Fruit fly (Drosophila melanogaster): ENCODE results near the gene CG11760.

DNA sequence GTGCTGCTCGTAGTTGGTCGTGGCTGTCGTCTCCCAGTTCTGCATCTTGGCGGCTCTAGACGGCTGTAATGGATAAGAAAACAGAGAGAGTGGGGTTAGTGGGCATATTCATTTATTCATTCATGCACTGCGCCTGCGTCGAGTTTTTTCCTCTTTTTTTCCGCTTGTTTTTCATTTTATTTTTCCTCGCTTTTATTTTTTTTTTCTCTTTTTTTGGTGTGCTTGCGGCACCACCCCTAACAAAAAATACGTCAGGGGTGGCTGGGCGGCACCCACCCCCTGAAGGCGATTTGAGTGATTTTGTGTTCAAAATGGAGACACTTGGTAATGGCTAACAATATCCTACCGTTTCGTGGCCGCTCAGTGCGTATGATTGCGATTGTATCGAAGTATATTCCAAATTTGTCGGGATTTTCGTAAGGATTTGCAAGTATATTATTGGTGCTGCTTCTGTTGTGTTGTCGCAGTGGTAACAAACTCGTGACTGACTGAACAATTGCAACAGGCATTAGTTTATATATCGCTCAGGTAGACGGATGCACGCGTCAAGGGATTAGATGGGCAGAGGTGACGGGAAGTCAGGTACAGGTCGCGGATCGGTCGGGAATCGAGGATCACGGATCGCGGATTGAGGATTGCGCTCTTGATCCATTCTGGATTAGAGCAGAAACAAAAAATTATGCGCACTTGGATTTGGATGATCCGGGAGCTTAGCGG, 24.7 kb upstream of the CG11760 start:
- no peak for TF ChIP-seq CG8478 (optimal IDR thresholded peaks at IDR 0.05)
- no peak for TF ChIP-seq CTCF (optimal IDR thresholded peaks at IDR 0.05)
